Fruit fly (Drosophila melanogaster) S2 (cell line): ENCODE data around the gene ohgt.
A peak's percentile ranks its signal among the peaks of the same experiment; 100 is the strongest.

Source experiments
- CG8478 ChIP-seq: fragments of >200 bp; optimal IDR thresholded peaks from 2 replicates; lab custom pipeline; 2018
- CTCF ChIP-seq, 2 experiments: fragments of >200 bp; optimal IDR thresholded peaks; 2 replicates each; lab custom pipeline; 2018

ohgt gene

dm6 chr3R:10048842-10049527, at the start of gene ohgt:
ohgt (plus strand) TSS chr3R:10049199.
- TF ChIP-seq CG8478 (lab: Kevin White, UChicago): no peak
- TF ChIP-seq CTCF (optimal IDR thresholded peaks at IDR 0.05; lab: Kevin White, UChicago): no peak

- TF ChIP-seq CTCF (optimal IDR thresholded peaks at IDR 0.05; lab: Kevin White, UChicago) (peak; percentile 15 to 33), CG8478 (lab: Kevin White, UChicago) (no peak)
Measured at dm6 chr3R:10001174-10001789, 47.7 kb upstream of the ohgt start, which contains the start of gene CG5359. CG5359 (minus strand) TSS chr3R:10001276.

- no peak for TF ChIP-seq CG8478 (lab: Kevin White, UChicago)
- no peak for TF ChIP-seq CTCF (optimal IDR thresholded peaks at IDR 0.05; lab: Kevin White, UChicago)
Measured at dm6 chr3R:10024032-10024712, 24.8 kb upstream of the ohgt start.

- no peak for TF ChIP-seq CTCF (optimal IDR thresholded peaks at IDR 0.05; lab: Kevin White, UChicago)
- TF ChIP-seq CG8478 (lab: Kevin White, UChicago): no peak
Measured at dm6 chr3R:10025050-10025449, 23.9 kb upstream of the ohgt start, which contains the start of gene CG31407. CG31407 (minus strand) TSS chr3R:10025150.

- TF ChIP-seq CG8478 (lab: Kevin White, UChicago) (no peak), CTCF (optimal IDR thresholded peaks at IDR 0.05; lab: Kevin White, UChicago) (no peak)
Measured at dm6 chr3R:10028378-10028777, 20.6 kb upstream of the ohgt start.

- no peak for TF ChIP-seq CG8478 (lab: Kevin White, UChicago)
- TF ChIP-seq CTCF (optimal IDR thresholded peaks at IDR 0.05; lab: Kevin White, UChicago): no peak
Measured at dm6 chr3R:10031480-10031879, 17.5 kb upstream of the ohgt start.

dm6 chr3R:10032951-10033720, 15.9 kb upstream of the ohgt start:
- TF ChIP-seq CTCF (optimal IDR thresholded peaks at IDR 0.05; lab: Kevin White, UChicago) (no peak), CG8478 (lab: Kevin White, UChicago) (no peak)

- no peak for TF ChIP-seq CTCF (optimal IDR thresholded peaks at IDR 0.05; lab: Kevin White, UChicago)
- no peak for TF ChIP-seq CG8478 (lab: Kevin White, UChicago)
Measured at dm6 chr3R:10034995-10035446, 14.0 kb upstream of the ohgt start.

dm6 chr3R:10035765-10036164, 13.2 kb upstream of the ohgt start:
- TF ChIP-seq CG8478 (lab: Kevin White, UChicago): no peak
- no peak for TF ChIP-seq CTCF (optimal IDR thresholded peaks at IDR 0.05; lab: Kevin White, UChicago)

dm6 chr3R:10039188-10039587, 9.8 kb upstream of the ohgt start:
- TF ChIP-seq CG8478 (lab: Kevin White, UChicago): no peak
- TF ChIP-seq CTCF (optimal IDR thresholded peaks at IDR 0.05; lab: Kevin White, UChicago): no peak

dm6 chr3R:10040505-10040904, 8.5 kb upstream of the ohgt start:
- TF ChIP-seq CG8478 (lab: Kevin White, UChicago) (no peak), CTCF (optimal IDR thresholded peaks at IDR 0.05; lab: Kevin White, UChicago) (no peak)

- TF ChIP-seq CG8478 (lab: Kevin White, UChicago) (no peak), CTCF (optimal IDR thresholded peaks at IDR 0.05; lab: Kevin White, UChicago) (no peak)
Measured at dm6 chr3R:10042024-10042663, 6.9 kb upstream of the ohgt start.

dm6 chr3R:10042664-10043372, 6.2 kb upstream of the ohgt start, which contains the start of the genes Mical and CG3909:
Mical (minus strand) TSS chr3R:10042895.
CG3909 (plus strand) TSS chr3R:10043270.
- no peak for TF ChIP-seq CTCF (optimal IDR thresholded peaks at IDR 0.05; lab: Kevin White, UChicago)
- no peak for TF ChIP-seq CG8478 (lab: Kevin White, UChicago)
